Worm (Caenorhabditis elegans) whole organism, young adult: ENCODE results near the gene R02F2.6.
A peak's percentile ranks its signal among the peaks of the same experiment; 100 is the strongest.

Source experiments
- B0261.1 ChIP-seq: sonication (generic microtip); optimal IDR thresholded peaks from 2 replicates; lab custom pipeline; 2016; ENCODE audit warnings: mild to moderate bottlenecking, missing genetic modification characterization, moderate library complexity, missing compliant biosample characterization
- C17E4.6 ChIP-seq: fragments of 200-800 bp; sonication (Bioruptor generic); IDR thresholded peaks from 2 replicates; pipeline ENCODE4 v1.3.6; 2022; ENCODE audit warnings: missing genetic modification reagents, missing genetic modification characterization, missing compliant biosample characterization
- F33H1.4 ChIP-seq: fragments of 200-800 bp; sonication (Bioruptor generic); IDR thresholded peaks from 2 replicates; pipeline ENCODE4 v1.3.6; 2022; ENCODE audit warnings: missing genetic modification reagents, missing genetic modification characterization, missing compliant biosample characterization
- F57C9.4 ChIP-seq: sonication (generic microtip); optimal IDR thresholded peaks from 2 replicates; lab custom pipeline; 2017; ENCODE audit warnings: mild to moderate bottlenecking, missing genetic modification characterization, missing compliant biosample characterization
- Y79H2A.3 ChIP-seq: fragments of 200-800 bp; sonication (Bioruptor generic); conservative IDR thresholded peaks from 2 replicates; pipeline ENCODE4 v1.3.6; 2022; ENCODE audit warnings: missing genetic modification reagents, missing genetic modification characterization, missing compliant biosample characterization
- athp-1 ChIP-seq: sonication (generic microtip); optimal IDR thresholded peaks from 2 replicates; lab custom pipeline; 2017; ENCODE audit warnings: mild to moderate bottlenecking, missing genetic modification characterization, missing compliant biosample characterization
- attf-3 ChIP-seq: fragments of 200-800 bp; sonication (Bioruptor generic); conservative IDR thresholded peaks from 2 replicates; pipeline ENCODE4 v1.3.6; 2022; ENCODE audit warnings: missing genetic modification reagents, missing genetic modification characterization, missing compliant biosample characterization
- ccch-3 ChIP-seq: fragments of 200-800 bp; sonication (Bioruptor generic); optimal IDR thresholded peaks from 2 replicates; lab custom pipeline; 2018; ENCODE audit warnings: mild to moderate bottlenecking, missing genetic modification characterization, missing compliant biosample characterization
- ceh-100 ChIP-seq: fragments of 200-800 bp; sonication (Bioruptor generic); IDR thresholded peaks from 2 replicates; pipeline ENCODE4 v1.3.6; 2022; ENCODE audit warnings: missing genetic modification reagents, missing genetic modification characterization, missing compliant biosample characterization
- ceh-58 ChIP-seq: fragments of 200-800 bp; sonication (Bioruptor generic); IDR thresholded peaks from 2 replicates; pipeline ENCODE4 v1.3.6; 2022; ENCODE audit warnings: missing genetic modification characterization, missing compliant biosample characterization
- ceh-79 ChIP-seq: sonication (generic microtip); optimal IDR thresholded peaks from 2 replicates; lab custom pipeline; 2017; ENCODE audit warnings: mild to moderate bottlenecking, missing genetic modification characterization, missing compliant biosample characterization
- dox-1 ChIP-seq: fragments of 200-800 bp; sonication (Bioruptor generic); IDR thresholded peaks from 2 replicates; pipeline ENCODE4 v1.3.6; 2022; ENCODE audit warnings: missing genetic modification reagents, missing genetic modification characterization, missing compliant biosample characterization
- dpff-1 ChIP-seq: sonication (generic microtip); optimal IDR thresholded peaks from 2 replicates; lab custom pipeline; 2017; ENCODE audit warnings: mild to moderate bottlenecking, missing genetic modification characterization, missing compliant biosample characterization
- dpl-1 ChIP-seq: fragments of 150-350 bp; optimal IDR thresholded peaks from 2 replicates; lab custom pipeline; 2014; ENCODE audit warnings: missing biosample characterization, missing genetic modification reagents, missing genetic modification characterization
- egl-44 ChIP-seq: fragments of 200-800 bp; sonication (Bioruptor generic); IDR thresholded peaks from 2 replicates; pipeline ENCODE4 v1.3.6; 2022; ENCODE audit warnings: missing genetic modification reagents, missing genetic modification characterization, missing compliant biosample characterization
- ekl-4 ChIP-seq: fragments of 200-800 bp; sonication (Bioruptor generic); IDR thresholded peaks from 2 replicates; pipeline ENCODE4 v1.3.6; 2022; ENCODE audit warnings: missing genetic modification reagents, missing genetic modification characterization, missing compliant biosample characterization
- ets-4 ChIP-seq: fragments of 200-800 bp; sonication (Bioruptor generic); optimal IDR thresholded peaks from 2 replicates; lab custom pipeline; 2018; ENCODE audit warnings: mild to moderate bottlenecking, missing genetic modification characterization, missing compliant biosample characterization
- gei-17 ChIP-seq: fragments of 200-800 bp; sonication (Bioruptor generic); optimal IDR thresholded peaks from 2 replicates; lab custom pipeline; 2018; ENCODE audit warnings: mild to moderate bottlenecking, missing genetic modification characterization, missing compliant biosample characterization
- him-1 ChIP-seq: sonication (generic microtip); optimal IDR thresholded peaks from 2 replicates; lab custom pipeline; 2016; ENCODE audit warnings: missing genotype, missing genetic modification reagents, missing genetic modification characterization, missing compliant biosample characterization
- lag-1 ChIP-seq: fragments of 200-800 bp; sonication (Bioruptor generic); IDR thresholded peaks from 2 replicates; pipeline ENCODE4 v1.3.6; 2022; ENCODE audit warnings: missing genetic modification reagents, missing genetic modification characterization, missing compliant biosample characterization
- lin-26 ChIP-seq: fragments of 200-800 bp; sonication (Bioruptor generic); IDR thresholded peaks from 2 replicates; pipeline ENCODE4 v1.3.6; 2022; ENCODE audit warnings: missing genetic modification reagents, missing genetic modification characterization, missing compliant biosample characterization
- lin-40 ChIP-seq: sonication (generic microtip); optimal IDR thresholded peaks from 2 replicates; lab custom pipeline; 2016; ENCODE audit warnings: missing genetic modification characterization, mild to moderate bottlenecking, missing compliant biosample characterization, missing genotype, missing genetic modification reagents
- madf-8 ChIP-seq: fragments of 200-800 bp; sonication (Bioruptor generic); conservative IDR thresholded peaks from 2 replicates; pipeline ENCODE4 v1.3.6; 2022; ENCODE audit warnings: missing genetic modification reagents, missing genetic modification characterization, missing compliant biosample characterization
- nfya-1 ChIP-seq: sonication (generic microtip); optimal IDR thresholded peaks from 2 replicates; lab custom pipeline; 2017; ENCODE audit warnings: antibody characterized with exemption, missing compliant biosample characterization, missing genetic modification characterization, borderline replicate concordance; ENCODE audit not compliant: insufficient read depth
- sdz-38 ChIP-seq: sonication (generic microtip); optimal IDR thresholded peaks from 2 replicates; lab custom pipeline; 2016; ENCODE audit warnings: missing genotype, missing genetic modification characterization, missing compliant biosample characterization
- snpc-1.1 ChIP-seq: sonication (generic microtip); optimal IDR thresholded peaks from 2 replicates; lab custom pipeline; 2017; ENCODE audit warnings: missing genetic modification characterization, mild to moderate bottlenecking, missing compliant biosample characterization, antibody characterized with exemption, moderate library complexity, missing genotype, missing genetic modification reagents; ENCODE audit not compliant: insufficient read depth
- snpc-1.3 ChIP-seq: sonication (generic microtip); optimal IDR thresholded peaks from 2 replicates; lab custom pipeline; 2017; ENCODE audit warnings: missing genetic modification characterization, mild to moderate bottlenecking, missing compliant biosample characterization, antibody characterized with exemption, moderate library complexity, missing genotype, missing genetic modification reagents; ENCODE audit not compliant: insufficient read depth
- snpc-4 ChIP-seq, 5 experiments: fragments of 150-350 bp in 1 of 5; sonication (generic microtip) in 4 of 5; optimal IDR thresholded peaks; 2 replicates each; lab custom pipeline; 2014 to 2018; ENCODE audit warnings: missing genetic modification characterization in 5 of 5, missing biosample characterization in 3 of 5, antibody characterized with exemption in 2 of 5, mild to moderate bottlenecking in 2 of 5, missing compliant biosample characterization in 2 of 5, missing genotype in 2 of 5, moderate library complexity in 2 of 5, missing genetic modification reagents in 1 of 5
- somi-1 ChIP-seq: fragments of 200-800 bp; sonication (Bioruptor generic); optimal IDR thresholded peaks from 2 replicates; lab custom pipeline; 2018; ENCODE audit warnings: mild to moderate bottlenecking, missing genetic modification characterization, missing compliant biosample characterization
- zfh-2 ChIP-seq: fragments of 200-800 bp; sonication (Bioruptor generic); conservative IDR thresholded peaks from 2 replicates; pipeline ENCODE4 v1.3.6; 2022; ENCODE audit warnings: missing genetic modification reagents, missing genetic modification characterization, missing compliant biosample characterization
- ztf-22 ChIP-seq: fragments of 200-800 bp; sonication (Bioruptor generic); optimal IDR thresholded peaks from 2 replicates; lab custom pipeline; 2018; ENCODE audit warnings: mild to moderate bottlenecking, missing genetic modification characterization, moderate library complexity, missing compliant biosample characterization
- ztf-28 ChIP-seq: fragments of 200-800 bp; sonication (Bioruptor generic); IDR thresholded peaks from 2 replicates; pipeline ENCODE4 v1.3.6; 2022; ENCODE audit warnings: missing genetic modification reagents, missing genetic modification characterization, missing compliant biosample characterization

R02F2.6 gene

ce11 chrIII:5478824-5479368 lies at the start of gene R02F2.6, which contains the start of gene R02F2.5:
Gene R02F2.6 (minus strand): TSS chrIII:5478924.
Gene R02F2.5 (plus strand): TSS chrIII:5479318.
- peak; percentile 15 for TF ChIP-seq snpc-1.1
- TF ChIP-seq zfh-2 (GFP tag; lab: Robert Waterston, UW): 0 out of 2 replicates have a peak, but pooled peaks have one; percentile 2
- TF ChIP-seq dpff-1 (tag; lab: Kevin White, UChicago): no peak
- no peak for TF ChIP-seq egl-44 (GFP tag; lab: Robert Waterston, UW)
- TF ChIP-seq snpc-1.3 (tag; lab: Kevin White, UChicago): no peak

ce11 chrIII:5525973-5526372 lies 47.2 kb upstream of the R02F2.6 start, which contains the start of gene dex-1:
Gene dex-1 (plus strand): TSS chrIII:5526104.
- no peak for TF ChIP-seq B0261.1
- TF ChIP-seq ets-4: no peak
- no peak for TF ChIP-seq ceh-58 (GFP tag; lab: Robert Waterston, UW)
- no peak for TF ChIP-seq lag-1 (GFP tag; lab: Robert Waterston, UW)
- no peak for TF ChIP-seq dox-1 (GFP tag; lab: Robert Waterston, UW)

ce11 chrIII:5521930-5522329 lies 43.2 kb upstream of the R02F2.6 start, which contains the start of gene D1044.4:
Gene D1044.4 (minus strand): TSS chrIII:5522030.
- TF ChIP-seq ccch-3 (GFP tag; lab: Kevin White, UChicago) (no peak), F57C9.4 (tag; lab: Kevin White, UChicago) (no peak), snpc-4 (GFP tag; optimal IDR thresholded peaks at IDR 0.05; lab: Kevin White, UChicago) (no peak), snpc-4 (tag; optimal IDR thresholded peaks at IDR 0.05; lab: Kevin White, UChicago) (no peak), ceh-79 (tag; lab: Kevin White, UChicago) (no peak), ztf-22 (GFP tag; lab: Kevin White, UChicago) (no peak), him-1 (no peak), sdz-38 (no peak), nfya-1 (no peak), C17E4.6 (GFP tag; lab: Robert Waterston, UW) (no peak), ztf-28 (GFP tag; lab: Robert Waterston, UW) (no peak), lin-40 (no peak), somi-1 (GFP tag; lab: Kevin White, UChicago) (no peak), attf-3 (GFP tag; lab: Robert Waterston, UW) (no peak)
- TF ChIP-seq, all 124 proteins: peak for 0

- no peak for TF ChIP-seq dpl-1
- no peak for TF ChIP-seq lin-26
- TF ChIP-seq ccch-3 (GFP tag; lab: Kevin White, UChicago): no peak
- no peak for TF ChIP-seq egl-44 (GFP tag; lab: Robert Waterston, UW)
- no peak for TF ChIP-seq F33H1.4 (GFP tag; lab: Robert Waterston, UW)
- TF ChIP-seq gei-17: no peak
- TF ChIP-seq ekl-4 (GFP tag; lab: Robert Waterston, UW): no peak
- no peak for TF ChIP-seq Y79H2A.3 (GFP tag; lab: Robert Waterston, UW)
- TF ChIP-seq snpc-1.3 (tag; lab: Kevin White, UChicago): no peak
- TF ChIP-seq F57C9.4 (tag; lab: Kevin White, UChicago): no peak
- TF ChIP-seq ceh-100: no peak
- TF ChIP-seq madf-8: no peak
- TF ChIP-seq athp-1: no peak
- TF ChIP-seq somi-1 (GFP tag; lab: Kevin White, UChicago): no peak
Measured at ce11 chrIII:5517423-5517822, 38.7 kb upstream of the R02F2.6 start, which contains the start of gene nekl-4. Gene nekl-4 (minus strand): TSS chrIII:5517523.
